Fruit fly (Drosophila melanogaster) whole organism, wandering third instar larva: ENCODE results near the gene dachs.

ENCODE experiments used
- Dif ChIP-seq: fragments of 200-275, 200-300 bp; sonication (Bioruptor generic); optimal IDR thresholded peaks from 2 replicates; lab custom pipeline; 2018; ENCODE audit warnings: missing biosample characterization, missing genetic modification characterization; ENCODE audit not compliant: partially characterized antibody
- Jra ChIP-seq: sonication (Bioruptor generic); optimal IDR thresholded peaks from 2 replicates; lab custom pipeline; 2016; ENCODE audit warnings: missing biosample characterization, missing genetic modification characterization
- Rel ChIP-seq, 2 experiments: fragments of 200-800 bp; sonication (Bioruptor generic) in 1 of 2; optimal IDR thresholded peaks; 2 replicates in 1 of 2; 3 replicates in 1 of 2; lab custom pipeline; 2016 to 2019; ENCODE audit warnings: mild to moderate bottlenecking in 2 of 2, missing biosample characterization in 2 of 2, missing genetic modification characterization in 2 of 2, moderate library complexity in 1 of 2
- Sp1 ChIP-seq: fragments of 200-800 bp; sonication (Bioruptor generic); optimal IDR thresholded peaks from 3 replicates; lab custom pipeline; 2019; ENCODE audit warnings: missing biosample characterization, mild to moderate bottlenecking, missing genetic modification characterization, moderate library complexity
- ey ChIP-seq: fragments of 200-800 bp; sonication (Bioruptor generic); optimal IDR thresholded peaks from 2 replicates; lab custom pipeline; 2016; ENCODE audit warnings: missing biosample characterization, missing genetic modification characterization
- h ChIP-seq: fragments of 200-800 bp; sonication (Bioruptor generic); optimal IDR thresholded peaks from 3 replicates; lab custom pipeline; 2016; ENCODE audit warnings: missing biosample characterization, mild to moderate bottlenecking, missing genetic modification characterization
- usp ChIP-seq: fragments of >200 bp; optimal IDR thresholded peaks from 2 replicates; lab custom pipeline; 2017; ENCODE audit warnings: missing biosample characterization, missing genetic modification characterization

- TF ChIP-seq Jra (GFP tag; lab: Kevin White, UChicago) (no peak), usp (GFP tag; lab: Kevin White, UChicago) (no peak), Dif (GFP tag; lab: Kevin White, UChicago) (no peak), Rel (GFP tag; optimal IDR thresholded peaks at IDR 0.05; lab: Kevin White, UChicago) (no peak), Rel (tag; optimal IDR thresholded peaks at IDR 0.05; lab: Kevin White, UChicago) (no peak), ey (no peak), h (GFP tag; lab: Kevin White, UChicago) (no peak), Sp1 (GFP tag; lab: Kevin White, UChicago) (no peak)
Observed at dm6 chr2L:8437176-8437575, 29.4 kb upstream of the dachs start, which contains the start of the genes D12 and Chrac-14.
